Worm (Caenorhabditis elegans) whole organism, L1 larva: ENCODE data around the gene ins-20.
"Not testable (repeated sequence)": the region's sequence is repeated elsewhere in the genome, so short reads cannot be mapped to it uniquely, and the experiment has no call there.

ENCODE experiments used
- C16A3.4 ChIP-seq: fragments of 150-350 bp; optimal IDR thresholded peaks from 2 replicates; lab custom pipeline; 2014; ENCODE audit warnings: missing biosample characterization, missing genetic modification characterization
- F16B12.6 ChIP-seq: fragments of 150-350 bp; optimal IDR thresholded peaks from 2 replicates; lab custom pipeline; 2014; ENCODE audit warnings: missing biosample characterization, missing genetic modification characterization
- aha-1 ChIP-seq: fragments of 150-350 bp; optimal IDR thresholded peaks from 2 replicates; lab custom pipeline; 2014; ENCODE audit warnings: missing biosample characterization, missing genetic modification characterization
- aly-2 ChIP-seq: fragments of 150-350 bp; optimal IDR thresholded peaks from 2 replicates; lab custom pipeline; 2014; ENCODE audit warnings: missing biosample characterization, missing genetic modification characterization
- ama-1 ChIP-seq: fragments of 150-350 bp; optimal IDR thresholded peaks from 2 replicates; lab custom pipeline; 2014
- ceh-88 ChIP-seq: fragments of 200-800 bp; sonication (Bioruptor generic); IDR thresholded peaks from 2 replicates; pipeline ENCODE4 v1.3.6; 2022; ENCODE audit warnings: missing genetic modification characterization, missing compliant biosample characterization
- ces-1 ChIP-seq: fragments of 150-350 bp; optimal IDR thresholded peaks from 2 replicates; lab custom pipeline; 2014; ENCODE audit warnings: missing biosample characterization, missing genetic modification reagents, missing genetic modification characterization
- dsc-1 ChIP-seq: sonication (generic microtip); optimal IDR thresholded peaks from 2 replicates; lab custom pipeline; 2016; ENCODE audit warnings: mild to moderate bottlenecking, missing genetic modification characterization, missing compliant biosample characterization
- hlh-17 ChIP-seq: fragments of 200-800 bp; sonication (Bioruptor generic); optimal IDR thresholded peaks from 2 replicates; lab custom pipeline; 2018; ENCODE audit warnings: missing genetic modification characterization, mild to moderate bottlenecking, missing compliant biosample characterization, moderate library complexity, borderline replicate concordance
- hpl-2 ChIP-seq: fragments of 150-350 bp; optimal IDR thresholded peaks from 2 replicates; lab custom pipeline; 2014; ENCODE audit warnings: missing biosample characterization, missing genetic modification reagents, missing genetic modification characterization
- lin-13 ChIP-seq: fragments of 150-350 bp; optimal IDR thresholded peaks from 2 replicates; lab custom pipeline; 2014; ENCODE audit warnings: missing biosample characterization, missing genetic modification reagents, missing genetic modification characterization
- lin-14 ChIP-seq: fragments of 200-800 bp; sonication (Bioruptor generic); optimal IDR thresholded peaks from 2 replicates; lab custom pipeline; 2018; ENCODE audit warnings: mild to moderate bottlenecking, missing genetic modification characterization, moderate library complexity, missing compliant biosample characterization
- lin-15B ChIP-seq: fragments of 150-350 bp; sonication (generic microtip); optimal IDR thresholded peaks from 3 replicates; lab custom pipeline; 2014; ENCODE audit warnings: missing biosample characterization, missing genetic modification characterization
- lin-35 ChIP-seq, 2 experiments: fragments of 150-350 bp; optimal IDR thresholded peaks; 2 replicates each; lab custom pipeline; 2014; ENCODE audit warnings: missing biosample characterization in 2 of 2, missing genetic modification characterization in 2 of 2, missing genetic modification reagents in 2 of 2
- mdl-1 ChIP-seq, 2 experiments: fragments of 150-350 bp; optimal IDR thresholded peaks; 2 replicates each; lab custom pipeline; 2014 to 2017; ENCODE audit warnings: missing biosample characterization in 2 of 2, missing genetic modification characterization in 2 of 2, inconsistent platforms in 1 of 2
- mep-1 ChIP-seq: fragments of 150-350 bp; optimal IDR thresholded peaks from 2 replicates; lab custom pipeline; 2014; ENCODE audit warnings: missing biosample characterization, missing genetic modification characterization
- nhr-11 ChIP-seq: fragments of 150-350 bp; optimal IDR thresholded peaks from 2 replicates; lab custom pipeline; 2014; ENCODE audit warnings: missing biosample characterization, missing genetic modification characterization
- nhr-20 ChIP-seq: sonication (generic microtip); optimal IDR thresholded peaks from 2 replicates; lab custom pipeline; 2016; ENCODE audit warnings: mild to moderate bottlenecking, missing genetic modification characterization, missing compliant biosample characterization
- nhr-237 ChIP-seq: fragments of 150-350 bp; optimal IDR thresholded peaks from 2 replicates; lab custom pipeline; 2014; ENCODE audit warnings: missing biosample characterization, missing genetic modification characterization
- nhr-47 ChIP-seq: sonication (generic microtip); optimal IDR thresholded peaks from 2 replicates; lab custom pipeline; 2016; ENCODE audit warnings: mild to moderate bottlenecking, missing genetic modification characterization, moderate library complexity, missing compliant biosample characterization
- nhr-71 ChIP-seq: sonication (generic microtip); optimal IDR thresholded peaks from 2 replicates; lab custom pipeline; 2016; ENCODE audit warnings: mild to moderate bottlenecking, missing genetic modification characterization, moderate library complexity, missing compliant biosample characterization
- nhr-90 ChIP-seq: sonication (generic microtip); optimal IDR thresholded peaks from 2 replicates; lab custom pipeline; 2016; ENCODE audit warnings: mild to moderate bottlenecking, missing genetic modification characterization, missing compliant biosample characterization; ENCODE audit not compliant: poor library complexity
- pax-3 ChIP-seq: fragments of 200-800 bp; sonication (Bioruptor generic); optimal IDR thresholded peaks from 2 replicates; lab custom pipeline; 2018; ENCODE audit warnings: mild to moderate bottlenecking, missing genetic modification characterization, moderate library complexity, missing compliant biosample characterization
- snu-23 ChIP-seq: sonication (generic microtip); optimal IDR thresholded peaks from 2 replicates; lab custom pipeline; 2016; ENCODE audit warnings: missing genetic modification characterization, missing compliant biosample characterization
- tbx-2 ChIP-seq: sonication (generic microtip); optimal IDR thresholded peaks from 2 replicates; lab custom pipeline; 2016; ENCODE audit warnings: missing genetic modification characterization, missing compliant biosample characterization
- unc-130 ChIP-seq: fragments of 150-350 bp; optimal IDR thresholded peaks from 2 replicates; lab custom pipeline; 2017; ENCODE audit warnings: missing biosample characterization, missing genetic modification characterization, inconsistent platforms
- unc-86 ChIP-seq: sonication (generic microtip); optimal IDR thresholded peaks from 2 replicates; lab custom pipeline; 2016; ENCODE audit warnings: missing genetic modification characterization, missing compliant biosample characterization
- unc-98 ChIP-seq: fragments of 200-800 bp; sonication (Bioruptor generic); IDR thresholded peaks from 2 replicates; pipeline ENCODE4 v1.3.6; 2022; ENCODE audit warnings: missing genetic modification characterization, missing compliant biosample characterization
- vab-15 ChIP-seq: sonication (generic microtip); optimal IDR thresholded peaks from 2 replicates; lab custom pipeline; 2017; ENCODE audit warnings: missing genotype, mild to moderate bottlenecking, missing genetic modification characterization, missing compliant biosample characterization
- zip-4 ChIP-seq: fragments of 200-800 bp; sonication (Bioruptor generic); optimal IDR thresholded peaks from 2 replicates; lab custom pipeline; 2018; ENCODE audit warnings: mild to moderate bottlenecking, missing genetic modification characterization, moderate library complexity, missing compliant biosample characterization
- ztf-11 ChIP-seq, 2 experiments: sonication (generic microtip); optimal IDR thresholded peaks; 2 replicates each; lab custom pipeline; 2016 to 2017; ENCODE audit warnings: missing genetic modification characterization in 2 of 2, missing biosample characterization in 1 of 2, missing compliant biosample characterization in 1 of 2
- ztf-4 ChIP-seq: fragments of 150-350 bp; optimal IDR thresholded peaks from 2 replicates; lab custom pipeline; 2014; ENCODE audit warnings: missing biosample characterization, missing genetic modification characterization

Gene ins-20

DNA sequence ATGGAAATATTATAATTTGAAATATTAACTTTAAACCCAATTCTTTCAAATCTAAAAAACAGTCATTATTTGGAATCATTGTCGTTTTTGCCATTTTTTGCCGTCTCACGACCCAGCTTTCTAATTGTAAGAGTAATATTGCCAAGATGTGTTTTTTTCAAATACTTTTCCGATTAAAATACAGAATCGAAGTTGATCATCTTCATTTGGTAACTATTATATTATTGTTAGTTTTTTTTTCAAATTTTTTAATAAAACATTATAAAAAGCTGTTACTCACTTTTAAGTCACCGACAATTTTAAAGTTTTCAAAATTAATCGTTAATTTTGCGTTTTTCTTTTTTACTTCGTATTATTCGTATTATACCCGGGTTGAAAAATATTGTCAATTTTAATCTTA is 13.4 kb upstream of the ins-20 start, which contains the start of gene ins-5:
Gene ins-5, plus strand, starts transcription at position 301 of the 400 bp plus-strand sequence.
- no peak for TF ChIP-seq ama-1
- TF ChIP-seq hlh-17 (GFP tag; lab: Kevin White, UChicago) = no peak

DNA sequence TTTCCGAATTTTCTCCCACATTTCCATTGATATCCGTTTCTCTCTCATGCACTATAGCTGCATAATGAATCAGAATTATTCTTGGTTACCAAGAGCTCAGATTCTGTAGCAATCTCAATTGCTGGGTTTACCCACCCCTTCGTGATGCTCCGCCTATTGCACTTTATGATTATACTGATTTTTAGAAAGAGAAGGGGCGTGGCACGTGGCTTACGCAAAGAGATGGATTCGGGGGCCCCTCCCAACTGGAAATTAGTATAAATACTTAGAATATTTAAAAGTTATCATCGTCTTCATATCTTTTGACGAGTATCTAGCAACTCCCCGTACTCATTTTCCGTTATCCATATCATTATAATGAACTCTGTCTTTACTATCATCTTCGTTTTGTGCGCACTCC is 10.5 kb upstream of the ins-20 start, which contains the start of gene ins-6:
Gene ins-6, plus strand, starts transcription at position 301 of the 400 bp plus-strand sequence.
- no peak for TF ChIP-seq ztf-4 (tag; lab: Kevin White, UChicago)
- no peak for TF ChIP-seq zip-4 (GFP tag; lab: Kevin White, UChicago)
- no peak for TF ChIP-seq hlh-17 (GFP tag; lab: Kevin White, UChicago)
- TF ChIP-seq pax-3 (tag; lab: Kevin White, UChicago) = no peak
- TF ChIP-seq lin-14 (GFP tag; lab: Kevin White, UChicago) = no peak
- TF ChIP-seq tbx-2 (tag; lab: Kevin White, UChicago) = no peak

DNA sequence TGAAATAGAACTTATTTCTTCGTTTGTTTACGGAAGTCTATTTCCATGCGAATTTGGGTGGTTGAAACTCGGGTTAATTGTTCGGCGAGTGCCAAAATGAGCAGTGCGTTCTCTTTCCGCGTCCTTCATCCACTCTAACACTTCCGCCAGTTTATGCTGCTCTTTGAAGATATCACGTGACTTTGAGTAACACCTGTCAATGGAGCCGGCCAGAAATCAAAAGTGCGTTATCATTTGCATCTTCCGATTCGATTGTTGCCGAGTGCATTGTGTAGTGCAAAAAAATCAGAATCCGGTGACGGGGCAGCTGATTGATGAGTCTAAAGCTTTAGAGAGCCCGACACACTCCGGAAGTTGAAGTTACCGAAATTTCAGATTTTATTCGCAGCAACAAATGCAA is 9.6 kb upstream of the ins-20 start:
- TF ChIP-seq unc-86 (tag; lab: Kevin White, UChicago) (no peak), nhr-71 (peak; percentile 50)

DNA sequence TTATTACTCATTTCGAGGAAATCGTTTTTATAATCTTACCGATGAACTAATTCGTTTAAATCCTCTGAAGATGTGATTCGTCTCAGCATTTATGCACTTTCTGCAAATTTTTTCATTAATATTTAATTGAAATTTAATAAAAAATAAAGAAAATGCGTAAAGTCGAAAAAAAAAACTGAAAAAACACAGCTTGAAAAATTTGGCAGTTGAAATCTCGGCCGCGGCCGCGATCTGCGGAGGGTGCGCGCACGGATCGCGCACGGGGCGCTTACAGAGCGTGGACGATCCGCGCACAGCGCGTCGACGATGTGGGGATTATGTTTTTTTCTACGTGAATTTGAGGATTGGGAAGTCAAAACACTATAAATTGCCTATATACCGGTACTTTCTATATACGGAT is 1.8 kb upstream of the ins-20 start, which contains the start of gene ZK84.4:
Gene ZK84.4, minus strand, starts transcription at position 101 of the 400 bp plus-strand sequence.
- TF ChIP-seq unc-130 (tag; lab: Kevin White, UChicago); hpl-2; C16A3.4: not testable (repeated sequence)

DNA sequence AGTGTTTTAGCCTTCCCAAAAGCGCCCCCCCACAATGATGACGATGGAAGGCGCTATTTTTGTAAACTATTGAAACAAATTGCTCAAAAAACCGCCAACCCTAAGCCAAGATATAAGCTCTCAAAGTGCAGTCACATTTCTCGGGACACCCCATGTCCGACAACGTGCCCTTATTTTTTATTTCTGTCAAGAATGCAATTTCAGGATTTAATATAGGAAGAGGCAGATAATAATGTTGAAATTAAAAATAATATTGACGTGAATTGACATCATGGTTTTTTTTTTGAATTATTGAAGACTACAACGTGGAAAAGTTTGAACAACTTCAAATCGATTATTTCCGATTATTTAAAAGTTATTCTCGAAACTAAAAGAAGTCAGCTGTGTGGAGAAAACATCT is 3.4 kb downstream of the ins-20 start, which contains the start of gene ZK84.2:
Gene ZK84.2, plus strand, starts transcription at position 301 of the 400 bp plus-strand sequence.
- not testable (repeated sequence) for TF ChIP-seq lin-35 (GFP tag; optimal IDR thresholded peaks at IDR 0.05; lab: Kevin White, UChicago); ama-1; vab-15 (tag; lab: Kevin White, UChicago)
- TF ChIP-seq, all 84 proteins: peak for 0; not testable (repeated sequence) for 84

DNA sequence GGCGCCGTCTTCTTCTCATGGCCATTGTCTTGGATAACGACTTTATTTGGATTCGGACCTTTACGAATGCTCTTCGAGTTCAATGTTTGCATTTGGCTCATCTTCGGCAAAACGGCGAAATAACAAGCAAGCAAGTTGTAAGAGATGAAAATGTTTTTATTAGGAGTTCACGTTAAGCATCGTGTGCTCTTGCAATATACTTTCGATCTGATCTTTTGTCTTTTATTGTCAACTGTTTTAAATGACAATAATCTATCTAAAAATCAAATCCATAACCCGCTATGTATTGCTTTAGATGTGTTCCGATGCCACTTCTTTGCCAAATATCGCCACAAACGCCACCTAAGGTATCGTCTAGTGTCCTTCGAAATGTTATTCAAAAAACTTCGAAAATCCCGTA is 5.8 kb downstream of the ins-20 start, which contains the start of gene ZK84.5:
Gene ZK84.5, minus strand, starts transcription at position 101 of the 400 bp plus-strand sequence.
- TF ChIP-seq ceh-88 (GFP tag; lab: Robert Waterston, UW) = no peak
- no peak for TF ChIP-seq zip-4 (GFP tag; lab: Kevin White, UChicago)

DNA sequence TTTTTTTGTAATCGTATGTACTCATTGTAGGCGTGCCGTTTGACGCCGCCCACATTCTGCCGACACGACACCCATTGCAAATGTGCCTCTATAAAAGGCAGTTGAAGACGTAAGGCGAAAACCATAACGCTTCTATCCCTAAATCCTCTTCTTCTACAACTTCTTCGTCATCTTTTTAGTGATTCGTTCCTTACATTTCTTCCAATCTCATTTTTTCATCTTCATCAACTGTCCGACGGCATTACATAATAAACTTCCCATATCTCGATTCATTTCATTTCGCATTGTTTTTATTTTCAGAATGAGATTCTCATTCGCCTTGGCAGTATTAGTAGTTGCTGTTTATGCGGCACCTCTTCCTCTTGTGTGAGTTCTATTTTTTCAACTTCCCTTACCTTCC is 9.7 kb downstream of the ins-20 start, which contains the start of gene ZK84.1:
Gene ZK84.1, plus strand, starts transcription at position 301 of the 400 bp plus-strand sequence.
- TF ChIP-seq lin-13 (GFP tag; lab: Kevin White, UChicago) (no peak), mep-1 (tag; lab: Kevin White, UChicago) (no peak), aha-1 (tag; lab: Kevin White, UChicago) (no peak), lin-15B (tag; lab: Kevin White, UChicago) (no peak), mdl-1 (tag; optimal IDR thresholded peaks at IDR 0.05; lab: Kevin White, UChicago) (no peak), nhr-20 (tag; lab: Kevin White, UChicago) (no peak), snu-23 (no peak), nhr-90 (tag; lab: Kevin White, UChicago) (no peak), hlh-17 (GFP tag; lab: Kevin White, UChicago) (no peak), dsc-1 (tag; lab: Kevin White, UChicago) (no peak), ces-1 (GFP tag; lab: Kevin White, UChicago) (no peak), nhr-11 (tag; lab: Kevin White, UChicago) (no peak), nhr-71 (no peak), F16B12.6 (no peak), nhr-47 (tag; lab: Kevin White, UChicago) (no peak), ztf-11 (tag; optimal IDR thresholded peaks at IDR 0.05; lab: Kevin White, UChicago) (no peak), unc-98 (no peak), C16A3.4 (no peak), aly-2 (no peak), nhr-237 (tag; lab: Kevin White, UChicago) (no peak)
